Worm (Caenorhabditis elegans): Measurements from ENCODE around the gene C47D12.5.

DNA sequence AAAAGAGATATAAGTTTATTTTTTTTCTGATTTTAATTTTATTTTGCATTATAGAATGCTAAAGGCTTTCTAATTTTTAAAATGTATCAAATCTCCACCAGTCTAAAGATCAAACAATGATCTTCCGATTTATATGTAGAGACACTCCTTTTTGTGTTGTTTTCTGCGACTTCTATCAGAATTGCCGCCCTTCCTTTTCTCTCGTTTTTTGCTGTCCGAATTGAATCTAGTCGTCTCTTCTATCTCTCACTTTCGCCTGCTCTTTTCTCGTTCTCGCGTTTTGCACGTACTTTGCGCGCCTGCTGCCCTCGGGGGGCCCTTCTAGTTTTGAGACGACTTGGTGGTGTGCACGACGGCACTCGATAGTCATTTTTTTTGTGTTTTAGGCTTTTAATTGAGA lies 39.3 kb upstream of the C47D12.5 start:
- no peak for TF ChIP-seq pha-4 (tag; optimal IDR thresholded peaks at IDR 0.05)
- no peak for TF ChIP-seq mab-5 (tag; optimal IDR thresholded peaks at IDR 0.05)
- TF ChIP-seq unc-62 (GFP tag; optimal IDR thresholded peaks at IDR 0.05) = no peak
- no peak for TF ChIP-seq elt-3 (tag; optimal IDR thresholded peaks at IDR 0.05)
- TF ChIP-seq zip-8 (tag; optimal IDR thresholded peaks at IDR 0.05) = no peak
- TF ChIP-seq nhr-76 (tag; optimal IDR thresholded peaks at IDR 0.05) = no peak
- no peak for TF ChIP-seq M03D4.4 (tag; optimal IDR thresholded peaks at IDR 0.05)
- TF ChIP-seq snpc-4 (tag; optimal IDR thresholded peaks at IDR 0.05) = no peak
